Worm (Caenorhabditis elegans) whole organism, young adult: ENCODE results near the gene chc-1.

Experiments used
- F39B2.1 ChIP-seq: fragments of 200-800 bp; sonication (Bioruptor generic); IDR thresholded peaks from 2 replicates; pipeline ENCODE4 v1.3.6; 2022; ENCODE audit warnings: missing genetic modification reagents, missing genetic modification characterization, missing compliant biosample characterization
- Y53G8AR.9 ChIP-seq: fragments of 200-800 bp; sonication (Bioruptor generic); conservative IDR thresholded peaks from 2 replicates; pipeline ENCODE4 v1.3.6; 2022; ENCODE audit warnings: missing genetic modification reagents, missing genetic modification characterization, missing compliant biosample characterization
- attf-6 ChIP-seq: fragments of 200-800 bp; sonication (Bioruptor generic); IDR thresholded peaks from 2 replicates; pipeline ENCODE4 v1.3.6; 2022; ENCODE audit warnings: missing genetic modification reagents, missing genetic modification characterization, missing compliant biosample characterization
- him-1 ChIP-seq: sonication (generic microtip); optimal IDR thresholded peaks from 2 replicates; lab custom pipeline; 2016; ENCODE audit warnings: missing genotype, missing genetic modification reagents, missing genetic modification characterization, missing compliant biosample characterization
- hrde-1 ChIP-seq: sonication (generic microtip); optimal IDR thresholded peaks from 2 replicates; lab custom pipeline; 2016; ENCODE audit warnings: missing genetic modification characterization, mild to moderate bottlenecking, missing compliant biosample characterization, moderate library complexity, missing genotype, missing genetic modification reagents, borderline replicate concordance
- mes-4 ChIP-seq: sonication (generic microtip); optimal IDR thresholded peaks from 2 replicates; lab custom pipeline; 2016; ENCODE audit warnings: missing genotype, missing genetic modification characterization, missing compliant biosample characterization
- xnd-1 ChIP-seq: sonication (generic microtip); optimal IDR thresholded peaks from 2 replicates; lab custom pipeline; 2016; ENCODE audit warnings: missing genotype, missing genetic modification reagents, missing genetic modification characterization, missing compliant biosample characterization
- zim-3 ChIP-seq: sonication (generic microtip); optimal IDR thresholded peaks from 2 replicates; lab custom pipeline; 2017; ENCODE audit warnings: mild to moderate bottlenecking, missing genetic modification characterization, moderate library complexity, missing compliant biosample characterization
- ztf-18 ChIP-seq: sonication (generic microtip); optimal IDR thresholded peaks from 2 replicates; lab custom pipeline; 2016; ENCODE audit warnings: missing genotype, mild to moderate bottlenecking, missing genetic modification characterization, missing compliant biosample characterization

DNA sequence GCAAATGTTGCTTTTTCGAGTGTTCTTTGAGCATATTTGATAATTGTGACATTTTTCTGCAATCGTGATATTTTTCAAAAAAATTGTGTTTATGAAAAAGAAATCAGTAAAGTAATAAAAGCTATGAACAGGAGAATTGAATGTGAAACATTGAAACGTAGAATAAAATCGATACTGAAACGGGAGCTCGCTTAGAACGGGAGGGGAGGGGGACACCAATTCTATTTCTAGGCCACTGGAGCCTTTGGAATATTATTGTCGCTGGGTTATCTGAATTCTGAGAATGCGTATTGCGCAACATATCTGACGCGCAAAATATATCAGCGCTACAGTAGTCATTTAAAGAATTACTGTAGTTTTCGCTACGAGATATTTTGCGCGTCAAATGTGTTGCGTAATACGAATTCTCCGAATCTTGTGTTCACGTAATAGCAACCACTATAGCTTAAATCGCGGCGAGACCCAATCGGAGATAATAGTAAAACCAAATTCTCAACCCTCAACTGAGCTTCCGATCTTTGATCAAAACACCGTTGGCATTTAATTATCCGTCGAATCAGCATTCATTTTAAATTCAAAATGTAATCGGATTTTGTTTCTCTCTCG, 8.4 kb downstream of the chc-1 start, which contains the start of the genes blos-1 and best-18:
- no peak for TF ChIP-seq hrde-1 (tag; lab: Kevin White, UChicago)
- TF ChIP-seq F39B2.1 (GFP tag; lab: Robert Waterston, UW) = no peak
- no peak for TF ChIP-seq xnd-1 (tag; lab: Kevin White, UChicago)
- TF ChIP-seq zim-3 (tag; lab: Kevin White, UChicago) = no peak
- no peak for TF ChIP-seq Y53G8AR.9
- no peak for TF ChIP-seq attf-6
- no peak for TF ChIP-seq ztf-18
- no peak for TF ChIP-seq mes-4
- no peak for TF ChIP-seq him-1
